Fruit fly (Drosophila melanogaster) whole organism, embryonic: ENCODE measurements around the gene CG6005.

ENCODE experiments used
- CG14014 ChIP-seq: fragments of 200-800 bp; sonication (Bioruptor generic); IDR thresholded peaks from 2 replicates; pipeline ENCODE4 v1.3.6; 2022; ENCODE audit warnings: missing biosample characterization, missing genetic modification characterization
- CG1529 ChIP-seq: fragments of 200-800 bp; sonication (Bioruptor generic); optimal IDR thresholded peaks from 3 replicates; lab custom pipeline; 2018; ENCODE audit warnings: missing biosample characterization, missing genetic modification characterization
- CG17361 ChIP-seq: fragments of 200-800 bp; sonication (Bioruptor generic); IDR thresholded peaks from 3 replicates; pipeline ENCODE4 v1.3.6; 2022; ENCODE audit warnings: missing biosample characterization, missing genetic modification characterization
- CG5953 ChIP-seq: fragments of 200-800 bp; sonication (Bioruptor generic); IDR thresholded peaks from 2 replicates; pipeline ENCODE4 v1.3.6; 2022; ENCODE audit warnings: missing biosample characterization, missing genetic modification characterization
- Sry-β ChIP-seq: fragments of 200-800 bp; sonication (Bioruptor generic); optimal IDR thresholded peaks from 2 replicates; lab custom pipeline; 2018; ENCODE audit warnings: missing biosample characterization, mild to moderate bottlenecking, missing genetic modification characterization, moderate library complexity
- dati ChIP-seq: fragments of 200-800 bp; sonication (Bioruptor generic); IDR thresholded peaks from 2 replicates; pipeline ENCODE4 v1.3.6; 2022; ENCODE audit warnings: missing biosample characterization, missing genetic modification characterization
- gce ChIP-seq: fragments of 200-800 bp; sonication (Bioruptor generic); IDR thresholded peaks from 3 replicates; pipeline ENCODE4 v1.3.6; 2022; ENCODE audit warnings: missing biosample characterization, missing genetic modification characterization
- gem ChIP-seq: fragments of 200-800 bp; sonication (Bioruptor generic); optimal IDR thresholded peaks from 2 replicates; lab custom pipeline; 2019; ENCODE audit warnings: missing biosample characterization, mild to moderate bottlenecking, missing genetic modification characterization, moderate library complexity
- grn ChIP-seq: fragments of 200-800 bp; sonication (Bioruptor generic); optimal IDR thresholded peaks from 3 replicates; lab custom pipeline; 2017; ENCODE audit warnings: missing biosample characterization, missing genetic modification characterization
- sc ChIP-seq, 3 experiments: fragments of >200 bp in 2 of 3; fragments of 200-800 bp in 1 of 3; sonication (Bioruptor generic) in 1 of 3; optimal IDR thresholded peaks; 2 replicates in 2 of 3; 3 replicates in 1 of 3; lab custom pipeline; 2017; ENCODE audit warnings: mild to moderate bottlenecking in 1 of 3, missing biosample characterization in 1 of 3, missing genetic modification characterization in 1 of 3, missing genetic modification reagents in 1 of 3
- stwl ChIP-seq: fragments of 200-800 bp; sonication (Bioruptor generic); optimal IDR thresholded peaks from 3 replicates; lab custom pipeline; 2018; ENCODE audit warnings: missing biosample characterization, mild to moderate bottlenecking, missing genetic modification characterization, moderate library complexity
- tx ChIP-seq: fragments of 200-800 bp; sonication (Bioruptor generic); optimal IDR thresholded peaks from 2 replicates; lab custom pipeline; 2016; ENCODE audit warnings: missing biosample characterization, missing genetic modification characterization

DNA sequence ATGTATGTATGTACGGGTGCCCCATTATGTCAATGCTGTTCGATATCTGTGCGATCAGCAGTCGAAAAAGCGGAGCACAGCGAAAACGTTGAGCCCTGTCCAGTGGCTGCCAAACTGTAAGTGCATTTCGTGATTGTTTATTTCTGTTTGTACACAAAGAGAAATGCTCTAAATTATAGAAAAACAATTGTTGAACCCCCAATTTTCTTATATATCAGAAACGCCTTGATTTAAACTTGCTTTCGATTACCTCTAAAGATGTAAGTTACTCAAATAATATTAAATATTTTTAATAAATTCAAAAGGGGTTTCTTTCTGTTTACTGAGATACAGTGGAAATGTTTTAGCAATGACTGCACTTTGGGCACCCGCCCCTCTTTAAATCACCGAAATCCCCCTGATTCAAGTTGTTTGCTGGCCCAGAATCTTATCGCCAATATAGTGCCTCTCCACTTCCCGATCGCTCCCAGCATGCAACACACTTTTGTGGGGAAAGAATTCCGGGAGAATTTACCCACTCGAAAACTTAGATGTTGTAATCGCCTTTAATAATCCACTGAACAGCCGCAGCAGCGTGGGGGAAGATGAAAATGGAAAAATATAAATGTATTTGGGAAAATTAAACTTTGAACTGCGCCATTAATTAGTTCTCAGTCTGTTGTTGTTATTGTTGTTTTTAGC lies 8.9 kb downstream of the CG6005 start:
- TF ChIP-seq sc (optimal IDR thresholded peaks at IDR 0.05; lab: Kevin White, UChicago), result no peak
- TF ChIP-seq sc (GFP tag; optimal IDR thresholded peaks at IDR 0.05; lab: Kevin White, UChicago), result peak; percentile 43
- TF ChIP-seq tx (GFP tag; lab: Kevin White, UChicago), result no peak
- TF ChIP-seq CG17361, result peak; percentile 70; the same call in 2 of the 3 replicates
- 0 out of 3 replicates have a peak, but pooled peaks have one; percentile 38 for TF ChIP-seq gce (GFP tag; lab: Robert Waterston, UW)
- TF ChIP-seq grn (GFP tag; lab: Kevin White, UChicago), result no peak
- TF ChIP-seq stwl (tag; lab: Kevin White, UChicago), result no peak
- TF ChIP-seq Sry-β, result no peak
- TF ChIP-seq dati (GFP tag; lab: Robert Waterston, UW), result 0 out of 2 replicates have a peak, but pooled peaks have one; percentile 35
- TF ChIP-seq gem (tag; lab: Kevin White, UChicago), result peak; percentile 74
- TF ChIP-seq CG1529, result no peak
- no peak for TF ChIP-seq CG14014 (GFP tag; lab: Robert Waterston, UW)
- TF ChIP-seq CG5953 (GFP tag; lab: Robert Waterston, UW), result no peak; the same call in 1 of the 2 replicates
